Worm (Caenorhabditis elegans) whole organism, L2 larva: Measurements from ENCODE around the gene F48G7.13.

Source experiments
- F13H6.1 ChIP-seq: sonication (generic microtip); optimal IDR thresholded peaks from 2 replicates; lab custom pipeline; 2016; ENCODE audit warnings: missing genetic modification characterization, missing compliant biosample characterization
- R02D3.7 ChIP-seq: fragments of 150-350 bp; optimal IDR thresholded peaks from 2 replicates; lab custom pipeline; 2014; ENCODE audit warnings: missing biosample characterization, missing genetic modification characterization
- alr-1 ChIP-seq: fragments of 150-350 bp; optimal IDR thresholded peaks from 2 replicates; lab custom pipeline; 2014; ENCODE audit warnings: missing biosample characterization, missing genetic modification characterization
- ceh-16 ChIP-seq: fragments of 150-350 bp; optimal IDR thresholded peaks from 2 replicates; lab custom pipeline; 2014; ENCODE audit warnings: missing biosample characterization, missing genetic modification characterization
- ceh-82 ChIP-seq: fragments of 150-350 bp; optimal IDR thresholded peaks from 2 replicates; lab custom pipeline; 2014; ENCODE audit warnings: missing biosample characterization, missing genetic modification characterization
- dmd-4 ChIP-seq: sonication (generic microtip); optimal IDR thresholded peaks from 2 replicates; lab custom pipeline; 2017; ENCODE audit warnings: missing biosample characterization, missing genetic modification characterization
- egl-27 ChIP-seq: sonication (generic microtip); optimal IDR thresholded peaks from 3 replicates; lab custom pipeline; 2017; ENCODE audit warnings: missing biosample characterization, missing genetic modification reagents, missing genetic modification characterization
- elt-1 ChIP-seq: fragments of 150-350 bp; optimal IDR thresholded peaks from 2 replicates; lab custom pipeline; 2014; ENCODE audit warnings: missing biosample characterization, missing genetic modification characterization
- elt-3 ChIP-seq: sonication (generic microtip); optimal IDR thresholded peaks from 2 replicates; lab custom pipeline; 2017; ENCODE audit warnings: missing biosample characterization, missing genetic modification characterization
- fos-1 ChIP-seq: fragments of 150-350 bp; optimal IDR thresholded peaks from 2 replicates; lab custom pipeline; 2014; ENCODE audit warnings: missing biosample characterization, missing genetic modification characterization
- gmeb-1 ChIP-seq: fragments of 150-350 bp; optimal IDR thresholded peaks from 2 replicates; lab custom pipeline; 2014; ENCODE audit warnings: missing biosample characterization, missing genetic modification characterization
- lin-11 ChIP-seq: fragments of 150-350 bp; sonication (generic microtip); optimal IDR thresholded peaks from 2 replicates; lab custom pipeline; 2014; ENCODE audit warnings: missing biosample characterization, missing genetic modification characterization, inconsistent platforms, mixed read lengths
- lin-13 ChIP-seq: fragments of 150-350 bp; optimal IDR thresholded peaks from 2 replicates; lab custom pipeline; 2014; ENCODE audit warnings: missing biosample characterization, missing genetic modification reagents, missing genetic modification characterization
- lin-39 ChIP-seq: fragments of 150-350 bp; optimal IDR thresholded peaks from 2 replicates; lab custom pipeline; 2014; ENCODE audit warnings: missing biosample characterization, missing genetic modification reagents, missing genetic modification characterization
- lsy-2 ChIP-seq, 2 experiments: fragments of 150-350 bp in 1 of 2; sonication (generic microtip) in 1 of 2; optimal IDR thresholded peaks; 2 replicates each; lab custom pipeline; 2014 to 2017; ENCODE audit warnings: missing biosample characterization in 2 of 2, missing genetic modification characterization in 2 of 2
- mab-5 ChIP-seq: fragments of 150-350 bp; optimal IDR thresholded peaks from 2 replicates; lab custom pipeline; 2014; ENCODE audit warnings: missing biosample characterization, missing genetic modification characterization
- mdl-1 ChIP-seq, 2 experiments: fragments of 150-350 bp in 1 of 2; sonication (generic microtip) in 1 of 2; optimal IDR thresholded peaks; 2 replicates each; lab custom pipeline; 2017; ENCODE audit warnings: missing biosample characterization in 2 of 2, missing genetic modification characterization in 2 of 2
- nhr-10 ChIP-seq: sonication (generic microtip); optimal IDR thresholded peaks from 2 replicates; lab custom pipeline; 2017; ENCODE audit warnings: missing biosample characterization, missing genetic modification characterization
- nhr-11 ChIP-seq: fragments of 150-350 bp; optimal IDR thresholded peaks from 2 replicates; lab custom pipeline; 2014; ENCODE audit warnings: missing biosample characterization, missing genetic modification characterization
- nhr-12 ChIP-seq: fragments of 150-350 bp; optimal IDR thresholded peaks from 2 replicates; lab custom pipeline; 2014; ENCODE audit warnings: missing biosample characterization, missing genetic modification characterization
- nhr-129 ChIP-seq: fragments of 150-350 bp; optimal IDR thresholded peaks from 2 replicates; lab custom pipeline; 2014; ENCODE audit warnings: missing biosample characterization, missing genetic modification characterization
- nhr-21 ChIP-seq: fragments of 150-350 bp; optimal IDR thresholded peaks from 2 replicates; lab custom pipeline; 2014; ENCODE audit warnings: missing biosample characterization, missing genetic modification characterization
- nhr-23 ChIP-seq: fragments of 150-350 bp; optimal IDR thresholded peaks from 2 replicates; lab custom pipeline; 2014; ENCODE audit warnings: missing biosample characterization, missing genetic modification reagents, missing genetic modification characterization
- nhr-237 ChIP-seq: fragments of 150-350 bp; optimal IDR thresholded peaks from 2 replicates; lab custom pipeline; 2014; ENCODE audit warnings: missing biosample characterization, missing genetic modification characterization
- nhr-25 ChIP-seq: fragments of 150-350 bp; sonication (generic microtip); optimal IDR thresholded peaks from 3 replicates; lab custom pipeline; 2014; ENCODE audit warnings: missing biosample characterization, missing genetic modification characterization
- nhr-6 ChIP-seq: fragments of 150-350 bp; optimal IDR thresholded peaks from 2 replicates; lab custom pipeline; 2014; ENCODE audit warnings: missing biosample characterization, missing genetic modification characterization
- sem-4 ChIP-seq: fragments of 150-350 bp; optimal IDR thresholded peaks from 2 replicates; lab custom pipeline; 2014; ENCODE audit warnings: missing biosample characterization, missing genetic modification reagents, missing genetic modification characterization
- sma-3 ChIP-seq: sonication (generic microtip); optimal IDR thresholded peaks from 2 replicates; lab custom pipeline; 2016; ENCODE audit warnings: missing genetic modification reagents, missing genetic modification characterization, missing compliant biosample characterization
- sma-9 ChIP-seq, 2 experiments: fragments of 150-350 bp in 1 of 2; sonication (generic microtip) in 1 of 2; optimal IDR thresholded peaks; 2 replicates each; lab custom pipeline; 2014 to 2016; ENCODE audit warnings: missing genetic modification characterization in 2 of 2, mild to moderate bottlenecking in 1 of 2, missing biosample characterization in 1 of 2, missing compliant biosample characterization in 1 of 2, missing genetic modification reagents in 1 of 2, moderate library complexity in 1 of 2
- snpc-4 ChIP-seq: fragments of 150-350 bp; optimal IDR thresholded peaks from 2 replicates; lab custom pipeline; 2014; ENCODE audit warnings: missing biosample characterization, missing genetic modification characterization
- unc-39 ChIP-seq: fragments of 150-350 bp; optimal IDR thresholded peaks from 2 replicates; lab custom pipeline; 2014; ENCODE audit warnings: missing biosample characterization, missing genetic modification characterization
- unc-62 ChIP-seq: fragments of 150-350 bp; optimal IDR thresholded peaks from 2 replicates; lab custom pipeline; 2014; ENCODE audit warnings: missing biosample characterization, missing genetic modification reagents, missing genetic modification characterization
- zag-1 ChIP-seq: fragments of 150-350 bp; optimal IDR thresholded peaks from 2 replicates; lab custom pipeline; 2014; ENCODE audit warnings: missing biosample characterization, missing genetic modification characterization
- ztf-1 ChIP-seq: fragments of 200-800 bp; sonication (Bioruptor generic); conservative IDR thresholded peaks from 2 replicates; pipeline ENCODE4 v1.3.6; 2022; ENCODE audit warnings: missing genetic modification characterization, missing compliant biosample characterization
- ztf-4 ChIP-seq: fragments of 150-350 bp; optimal IDR thresholded peaks from 2 replicates; lab custom pipeline; 2014; ENCODE audit warnings: missing biosample characterization, missing genetic modification characterization

The F48G7.13 gene

ce11 chrV:615275-615674 lies at the start of gene F48G7.13:
Gene F48G7.13 (plus strand): TSS chrV:615575.
- TF ChIP-seq lsy-2 (tag; optimal IDR thresholded peaks at IDR 0.05; lab: Kevin White, UChicago) (no peak), fos-1 (tag; lab: Kevin White, UChicago) (peak; percentile 49), R02D3.7 (tag; lab: Kevin White, UChicago) (no peak), sma-3 (GFP tag; lab: Kevin White, UChicago) (no peak), unc-39 (tag; lab: Kevin White, UChicago) (no peak), lin-11 (tag; lab: Kevin White, UChicago) (no peak), elt-1 (tag; lab: Kevin White, UChicago) (no peak), ceh-82 (tag; lab: Kevin White, UChicago) (no peak)

ce11 chrV:565984-566383 lies 49.4 kb upstream of the F48G7.13 start, which contains the start of gene sri-73:
Gene sri-73 (minus strand): TSS chrV:566084.
- TF ChIP-seq R02D3.7 (tag; lab: Kevin White, UChicago) (no peak), ceh-16 (tag; lab: Kevin White, UChicago) (no peak), ztf-4 (tag; lab: Kevin White, UChicago) (no peak), gmeb-1 (no peak), nhr-25 (tag; lab: Kevin White, UChicago) (no peak), lin-13 (no peak), nhr-10 (tag; lab: Kevin White, UChicago) (no peak), dmd-4 (tag; lab: Kevin White, UChicago) (no peak), nhr-6 (no peak), ztf-1 (GFP tag; lab: Robert Waterston, UW) (no peak), nhr-23 (tag; lab: Kevin White, UChicago) (no peak), lin-39 (tag; lab: Kevin White, UChicago) (no peak), nhr-12 (tag; lab: Kevin White, UChicago) (no peak)

- TF ChIP-seq F13H6.1 (tag; lab: Kevin White, UChicago) (no peak), lsy-2 (tag; optimal IDR thresholded peaks at IDR 0.05; lab: Kevin White, UChicago) (no peak), R02D3.7 (tag; lab: Kevin White, UChicago) (no peak), lin-11 (tag; lab: Kevin White, UChicago) (no peak), sma-9 (GFP tag; optimal IDR thresholded peaks at IDR 0.05; lab: Kevin White, UChicago) (no peak), sma-9 (tag; optimal IDR thresholded peaks at IDR 0.05; lab: Kevin White, UChicago) (no peak), lin-39 (tag; lab: Kevin White, UChicago) (no peak), nhr-237 (tag; lab: Kevin White, UChicago) (no peak), nhr-129 (tag; lab: Kevin White, UChicago) (no peak), elt-3 (tag; lab: Kevin White, UChicago) (no peak), mab-5 (no peak), sem-4 (tag; lab: Kevin White, UChicago) (no peak), egl-27 (tag; lab: Kevin White, UChicago) (no peak), nhr-23 (tag; lab: Kevin White, UChicago) (no peak), mdl-1 (tag; optimal IDR thresholded peaks at IDR 0.05; lab: Kevin White, UChicago) (no peak), nhr-21 (no peak), snpc-4 (tag; lab: Kevin White, UChicago) (no peak), zag-1 (tag; lab: Kevin White, UChicago) (no peak)
Observed at ce11 chrV:568105-568504, 47.3 kb upstream of the F48G7.13 start, which contains the start of gene sri-72. Gene sri-72 (minus strand): TSS chrV:568205.

ce11 chrV:574639-575038 lies 40.7 kb upstream of the F48G7.13 start, which contains the start of gene C14C6.13:
Gene C14C6.13 (minus strand): TSS chrV:574739.
- TF ChIP-seq snpc-4 (tag; lab: Kevin White, UChicago) = no peak
- TF ChIP-seq nhr-12 (tag; lab: Kevin White, UChicago) = no peak
- TF ChIP-seq nhr-25 (tag; lab: Kevin White, UChicago) = no peak
- TF ChIP-seq lsy-2 (tag; optimal IDR thresholded peaks at IDR 0.05; lab: Kevin White, UChicago) = no peak
- TF ChIP-seq F13H6.1 (tag; lab: Kevin White, UChicago) = no peak
- no peak for TF ChIP-seq alr-1 (tag; lab: Kevin White, UChicago)
- TF ChIP-seq sma-9 (GFP tag; optimal IDR thresholded peaks at IDR 0.05; lab: Kevin White, UChicago) = no peak
- TF ChIP-seq sma-9 (tag; optimal IDR thresholded peaks at IDR 0.05; lab: Kevin White, UChicago) = no peak

ce11 chrV:576070-576469 lies 39.3 kb upstream of the F48G7.13 start, which contains the start of gene K06H6.5:
Gene K06H6.5 (plus strand): TSS chrV:576370.
- TF ChIP-seq nhr-11 (no peak), alr-1 (tag; lab: Kevin White, UChicago) (no peak), unc-62 (GFP tag; lab: Kevin White, UChicago) (no peak), nhr-12 (tag; lab: Kevin White, UChicago) (no peak)
